Fruit fly (Drosophila melanogaster) whole organism, embryonic: ENCODE results near the gene RpS28b.
A peak's percentile ranks its signal among the peaks of the same experiment; 100 is the strongest.

Experiments
- ATbp ChIP-seq: fragments of 200-800 bp; sonication (Bioruptor generic); optimal IDR thresholded peaks from 2 replicates; lab custom pipeline; 2017; ENCODE audit warnings: missing biosample characterization, mild to moderate bottlenecking, missing genetic modification characterization, missing genetic modification reagents
- Abd-B ChIP-seq: fragments of 200-800 bp; sonication (Bioruptor generic); optimal IDR thresholded peaks from 2 replicates; lab custom pipeline; 2018; ENCODE audit warnings: missing biosample characterization, mild to moderate bottlenecking, missing genetic modification characterization, moderate library complexity
- Aef1 ChIP-seq: fragments of 200-800 bp; sonication (Bioruptor generic); IDR thresholded peaks from 3 replicates; pipeline ENCODE4 v1.3.6; 2022; ENCODE audit warnings: missing biosample characterization, missing genetic modification characterization
- C15 ChIP-seq: fragments of 200-800 bp; sonication (Bioruptor generic); IDR thresholded peaks from 3 replicates; pipeline ENCODE4 v1.3.6; 2022; ENCODE audit warnings: missing biosample characterization, missing genetic modification characterization
- CG10565 ChIP-seq: fragments of 200-800 bp; sonication (Bioruptor generic); optimal IDR thresholded peaks from 3 replicates; lab custom pipeline; 2016; ENCODE audit warnings: missing biosample characterization, mild to moderate bottlenecking, missing genetic modification characterization
- CG11093 ChIP-seq: fragments of 200-800 bp; sonication (Bioruptor generic); IDR thresholded peaks from 3 replicates; pipeline ENCODE4 v1.3.6; 2022; ENCODE audit warnings: missing biosample characterization, missing genetic modification characterization
- CG11247 ChIP-seq: fragments of 200-800 bp; sonication (Bioruptor generic); IDR thresholded peaks from 2 replicates; pipeline ENCODE4 v1.3.6; 2022; ENCODE audit warnings: missing biosample characterization, missing genetic modification characterization
- CG11398 ChIP-seq: fragments of 200-800 bp; sonication (Bioruptor generic); optimal IDR thresholded peaks from 2 replicates; lab custom pipeline; 2016; ENCODE audit warnings: missing biosample characterization, missing genetic modification characterization
- CG12236 ChIP-seq: fragments of 200-800 bp; sonication (Bioruptor generic); optimal IDR thresholded peaks from 2 replicates; lab custom pipeline; 2016; ENCODE audit warnings: missing biosample characterization, missing genetic modification characterization
- CG12659 ChIP-seq: fragments of 200-800 bp; sonication (Bioruptor generic); optimal IDR thresholded peaks from 3 replicates; lab custom pipeline; 2017; ENCODE audit warnings: mild to moderate bottlenecking, missing biosample characterization, missing genetic modification reagents, missing genetic modification characterization
- CG12744 ChIP-seq: fragments of 200-800 bp; sonication (Bioruptor generic); optimal IDR thresholded peaks from 2 replicates; lab custom pipeline; 2016; ENCODE audit warnings: missing biosample characterization, missing genetic modification characterization
- CG12942 ChIP-seq: fragments of 200-800 bp; sonication (Bioruptor generic); optimal IDR thresholded peaks from 3 replicates; lab custom pipeline; 2016; ENCODE audit warnings: missing biosample characterization, missing genetic modification characterization
- CG13624 ChIP-seq: fragments of 200-800 bp; sonication (Bioruptor generic); optimal IDR thresholded peaks from 2 replicates; lab custom pipeline; 2016; ENCODE audit warnings: missing biosample characterization, missing genetic modification characterization
- CG15479 ChIP-seq: fragments of 200-800 bp; sonication (Bioruptor generic); optimal IDR thresholded peaks from 3 replicates; lab custom pipeline; 2019; ENCODE audit warnings: missing biosample characterization, mild to moderate bottlenecking, missing genetic modification characterization, moderate library complexity
- CG15601 ChIP-seq: fragments of 200-800 bp; sonication (Bioruptor generic); optimal IDR thresholded peaks from 3 replicates; lab custom pipeline; 2019; ENCODE audit warnings: missing biosample characterization, mild to moderate bottlenecking, missing genetic modification characterization, moderate library complexity
- CG1647 ChIP-seq: fragments of 200-800 bp; sonication (Bioruptor generic); optimal IDR thresholded peaks from 3 replicates; lab custom pipeline; 2016; ENCODE audit warnings: missing biosample characterization, missing genetic modification characterization
- CG17829 ChIP-seq: fragments of 200-800 bp; optimal IDR thresholded peaks from 2 replicates; lab custom pipeline; 2019; ENCODE audit warnings: missing biosample characterization, mild to moderate bottlenecking, missing genetic modification characterization, moderate library complexity
- CG1832 ChIP-seq: fragments of 200-800 bp; sonication (Bioruptor generic); optimal IDR thresholded peaks from 2 replicates; lab custom pipeline; 2017; ENCODE audit warnings: missing biosample characterization, mild to moderate bottlenecking, missing genetic modification characterization, inconsistent platforms
- CG2120 ChIP-seq: fragments of 200-800 bp; sonication (Bioruptor generic); optimal IDR thresholded peaks from 3 replicates; lab custom pipeline; 2016; ENCODE audit warnings: missing biosample characterization, missing genetic modification characterization
- CG30431 ChIP-seq: fragments of 200-800 bp; sonication (Bioruptor generic); optimal IDR thresholded peaks from 2 replicates; lab custom pipeline; 2017; ENCODE audit warnings: missing biosample characterization, missing genetic modification characterization
- CG31365 ChIP-seq: fragments of 200-800 bp; sonication (Bioruptor generic); optimal IDR thresholded peaks from 2 replicates; lab custom pipeline; 2018; ENCODE audit warnings: missing biosample characterization, mild to moderate bottlenecking, missing genetic modification characterization
- CG3281 ChIP-seq: fragments of 200-800 bp; sonication (Bioruptor generic); optimal IDR thresholded peaks from 3 replicates; lab custom pipeline; 2017; ENCODE audit warnings: missing biosample characterization, mild to moderate bottlenecking, missing genetic modification characterization
- CG34422 ChIP-seq: fragments of 200-800 bp; sonication (Bioruptor generic); IDR thresholded peaks from 3 replicates; pipeline ENCODE4 v1.3.6; 2022; ENCODE audit warnings: missing biosample characterization, missing genetic modification characterization
- CG4820 ChIP-seq: fragments of 200-800 bp; sonication (Bioruptor generic); optimal IDR thresholded peaks from 3 replicates; lab custom pipeline; 2016; ENCODE audit warnings: missing biosample characterization, missing genetic modification characterization
- CG4854 ChIP-seq: fragments of 200-800 bp; sonication (Bioruptor generic); optimal IDR thresholded peaks from 2 replicates; lab custom pipeline; 2016; ENCODE audit warnings: missing biosample characterization, missing genetic modification characterization, inconsistent platforms
- CG9727 ChIP-seq: fragments of 200-800 bp; sonication (Bioruptor generic); optimal IDR thresholded peaks from 3 replicates; lab custom pipeline; 2017; ENCODE audit warnings: missing biosample characterization, mild to moderate bottlenecking, missing genetic modification characterization
- CG9797 ChIP-seq: fragments of 200-800 bp; sonication (Bioruptor generic); optimal IDR thresholded peaks from 3 replicates; lab custom pipeline; 2018; ENCODE audit warnings: missing biosample characterization, mild to moderate bottlenecking, missing genetic modification characterization
- Chrac-16 ChIP-seq: fragments of 200-800 bp; sonication (Bioruptor generic); optimal IDR thresholded peaks from 3 replicates; lab custom pipeline; 2016; ENCODE audit warnings: missing biosample characterization, missing genetic modification characterization
- Dbx ChIP-seq: fragments of 200-800 bp; sonication (Bioruptor generic); IDR thresholded peaks from 3 replicates; pipeline ENCODE4 v1.3.6; 2022; ENCODE audit warnings: missing biosample characterization, missing genetic modification characterization
- Dfd ChIP-seq, 2 experiments: fragments of >200 bp; optimal IDR thresholded peaks; 2 replicates each; lab custom pipeline; 2017; ENCODE audit warnings: missing biosample characterization in 2 of 2, missing genetic modification characterization in 2 of 2
- Jarid2 ChIP-seq: fragments of 200-800 bp; sonication (Bioruptor generic); optimal IDR thresholded peaks from 3 replicates; lab custom pipeline; 2017; ENCODE audit warnings: mild to moderate bottlenecking, missing biosample characterization, missing genetic modification reagents, missing genetic modification characterization
- Scr ChIP-seq: fragments of 200-800 bp; sonication (Bioruptor generic); IDR thresholded peaks from 2 replicates; pipeline ENCODE4 v1.3.6; 2022; ENCODE audit warnings: missing biosample characterization, missing genetic modification characterization; ENCODE audit not compliant: partially characterized antibody
- Sin3A ChIP-seq: fragments of >200 bp; optimal IDR thresholded peaks from 2 replicates; lab custom pipeline; 2018
- Tbp ChIP-seq: fragments of >200 bp; optimal IDR thresholded peaks from 2 replicates; lab custom pipeline; 2018; ENCODE audit warnings: missing biosample characterization, missing genetic modification characterization
- Xbp1 ChIP-seq: fragments of 200-800 bp; sonication (Bioruptor generic); optimal IDR thresholded peaks from 3 replicates; lab custom pipeline; 2016; ENCODE audit warnings: missing biosample characterization, mild to moderate bottlenecking, missing genetic modification characterization
- ato ChIP-seq: fragments of 200-800 bp; sonication (Bioruptor generic); IDR thresholded peaks from 2 replicates; pipeline ENCODE4 v1.3.6; 2022; ENCODE audit warnings: missing biosample characterization, missing genetic modification characterization; ENCODE audit not compliant: partially characterized antibody
- bowl ChIP-seq: fragments of 200-800 bp; sonication (Bioruptor generic); IDR thresholded peaks from 2 replicates; pipeline ENCODE4 v1.3.6; 2022; ENCODE audit warnings: missing biosample characterization, missing genetic modification characterization
- bsh ChIP-seq, 2 experiments: fragments of 200-800 bp; sonication (Bioruptor generic); optimal IDR thresholded peaks; 2 replicates each; lab custom pipeline; 2017 to 2018; ENCODE audit warnings: mild to moderate bottlenecking in 2 of 2, missing biosample characterization in 2 of 2, missing genetic modification characterization in 2 of 2, moderate library complexity in 1 of 2
- cas ChIP-seq: fragments of 200-800 bp; sonication (Bioruptor generic); IDR thresholded peaks from 2 replicates; pipeline ENCODE4 v1.3.6; 2022; ENCODE audit warnings: missing biosample characterization, missing genetic modification characterization
- crc ChIP-seq: fragments of 200-800 bp; sonication (Bioruptor generic); optimal IDR thresholded peaks from 2 replicates; lab custom pipeline; 2016; ENCODE audit warnings: missing biosample characterization, missing genetic modification characterization
- fd3F ChIP-seq: fragments of 200-800 bp; sonication (Bioruptor generic); optimal IDR thresholded peaks from 2 replicates; lab custom pipeline; 2018; ENCODE audit warnings: missing biosample characterization, mild to moderate bottlenecking, missing genetic modification characterization, moderate library complexity
- fd96Cb ChIP-seq: fragments of 200-800 bp; sonication (Bioruptor generic); optimal IDR thresholded peaks from 2 replicates; lab custom pipeline; 2018; ENCODE audit warnings: missing biosample characterization, mild to moderate bottlenecking, missing genetic modification characterization, moderate library complexity
- gt ChIP-seq: fragments of 200-800 bp; sonication (Bioruptor generic); IDR thresholded peaks from 2 replicates; pipeline ENCODE4 v1.3.6; 2022; ENCODE audit warnings: missing biosample characterization, missing genetic modification characterization
- kah ChIP-seq: fragments of 200-800 bp; sonication (Bioruptor generic); optimal IDR thresholded peaks from 2 replicates; lab custom pipeline; 2018; ENCODE audit warnings: missing biosample characterization, mild to moderate bottlenecking, missing genetic modification characterization
- kni ChIP-seq: fragments of 200-800 bp; sonication (Bioruptor generic); optimal IDR thresholded peaks from 3 replicates; lab custom pipeline; 2017; ENCODE audit warnings: mild to moderate bottlenecking, missing biosample characterization, missing genetic modification reagents, missing genetic modification characterization
- otp ChIP-seq: fragments of 200-800 bp; sonication (Bioruptor generic); IDR thresholded peaks from 3 replicates; pipeline ENCODE4, ENCODE4 v1.3.6; 2022; ENCODE audit warnings: missing biosample characterization, missing genetic modification characterization
- pan ChIP-seq, 4 experiments: fragments of >200 bp in 3 of 4; fragments of 200-800 bp in 1 of 4; sonication (Bioruptor generic) in 1 of 4; optimal IDR thresholded peaks in 3 of 4; IDR thresholded peaks in 1 of 4; 2 replicates each; pipeline versions ENCODE4 v1.3.6 to Lab custom; 2017 to 2022; ENCODE audit warnings: missing biosample characterization in 2 of 4, missing genetic modification characterization in 2 of 4, mixed read lengths in 1 of 4
- pb ChIP-seq: fragments of 200-800 bp; sonication (Bioruptor generic); optimal IDR thresholded peaks from 3 replicates; lab custom pipeline; 2016; ENCODE audit warnings: missing biosample characterization, missing genetic modification characterization
- shn ChIP-seq: fragments of 200-800 bp; sonication (Bioruptor generic); optimal IDR thresholded peaks from 3 replicates; lab custom pipeline; 2016; ENCODE audit warnings: missing biosample characterization, missing genetic modification characterization
- sisA ChIP-seq: fragments of 200-800 bp; sonication (Bioruptor generic); IDR thresholded peaks from 2 replicates; pipeline ENCODE4 v1.3.6; 2022; ENCODE audit warnings: missing biosample characterization, missing genetic modification characterization
- stwl ChIP-seq: fragments of 200-800 bp; sonication (Bioruptor generic); optimal IDR thresholded peaks from 3 replicates; lab custom pipeline; 2018; ENCODE audit warnings: missing biosample characterization, mild to moderate bottlenecking, missing genetic modification characterization, moderate library complexity
- tin ChIP-seq: fragments of 200-800 bp; sonication (Bioruptor generic); optimal IDR thresholded peaks from 3 replicates; lab custom pipeline; 2016; ENCODE audit warnings: missing biosample characterization, missing genetic modification characterization

RpS28b gene

dm6 chrX:9556397-9556796 lies 2.0 kb downstream of the RpS28b start, which contains the start of gene CG15317 (continued):
- TF ChIP-seq bowl (GFP tag; lab: Robert Waterston, UW) (no peak), cas (GFP tag; lab: Robert Waterston, UW) (no peak), Chrac-16 (GFP tag; lab: Kevin White, UChicago) (no peak), pb (no peak), Dbx (no peak), kah (GFP tag; lab: Kevin White, UChicago) (no peak), bsh (GFP tag; optimal IDR thresholded peaks at IDR 0.05; lab: Kevin White, UChicago) (no peak), CG31365 (tag; lab: Kevin White, UChicago) (no peak), otp (no peak), CG3281 (no peak), CG12942 (GFP tag; lab: Kevin White, UChicago) (no peak), CG11398 (GFP tag; lab: Kevin White, UChicago) (no peak), CG12236 (GFP tag; lab: Kevin White, UChicago) (no peak), CG12744 (GFP tag; lab: Kevin White, UChicago) (no peak), CG13624 (GFP tag; lab: Kevin White, UChicago) (no peak), CG17829 (no peak), tin (GFP tag; lab: Kevin White, UChicago) (no peak), CG15601 (tag; lab: Kevin White, UChicago) (no peak), kni (GFP tag; lab: Kevin White, UChicago) (no peak), ATbp (GFP tag; lab: Kevin White, UChicago) (no peak), CG9797 (no peak), Dfd (GFP tag; optimal IDR thresholded peaks at IDR 0.05; lab: Kevin White, UChicago) (no peak), Abd-B (GFP tag; lab: Kevin White, UChicago) (no peak), crc (GFP tag; lab: Kevin White, UChicago) (no peak), Jarid2 (GFP tag; lab: Kevin White, UChicago) (no peak), Xbp1 (GFP tag; lab: Kevin White, UChicago) (no peak), CG15479 (GFP tag; lab: Kevin White, UChicago) (no peak), CG1647 (GFP tag; lab: Kevin White, UChicago) (no peak), CG10565 (GFP tag; lab: Kevin White, UChicago) (no peak), CG34422 (GFP tag; lab: Robert Waterston, UW) (no peak), stwl (tag; lab: Kevin White, UChicago) (peak; percentile 45), ato (peak; percentile 77), CG9727 (GFP tag; lab: Kevin White, UChicago) (no peak), gt (GFP tag; lab: Robert Waterston, UW) (no peak), fd96Cb (tag; lab: Kevin White, UChicago) (no peak), CG2120 (GFP tag; lab: Kevin White, UChicago) (no peak), sisA (no peak), CG11093 (GFP tag; lab: Robert Waterston, UW) (no peak), Scr (GFP tag; lab: Robert Waterston, UW) (peak; percentile 80), pan (optimal IDR thresholded peaks at IDR 0.05; lab: Kevin White, UChicago) (no peak), pan (GFP tag; optimal IDR thresholded peaks at IDR 0.05 in 1 of 2, IDR thresholded peaks at IDR 0.05 in 1 of 2) (no peak), Tbp (GFP tag; lab: Kevin White, UChicago) (no peak), Aef1 (GFP tag; lab: Robert Waterston, UW) (no peak), CG1832 (GFP tag; lab: Kevin White, UChicago) (no peak), CG30431 (GFP tag; lab: Kevin White, UChicago) (no peak), shn (GFP tag; lab: Kevin White, UChicago) (no peak), CG12659 (no peak), CG11247 (GFP tag; lab: Robert Waterston, UW) (no peak), CG4820 (no peak), CG4854 (GFP tag; lab: Kevin White, UChicago) (no peak), Sin3A (lab: Kevin White, UChicago) (no peak), fd3F (GFP tag; lab: Kevin White, UChicago) (no peak), C15 (GFP tag; lab: Robert Waterston, UW) (no peak)
